Worm (Caenorhabditis elegans) whole organism, L2 larva: ENCODE data around the gene ttr-32.

Experiments
- ama-1 ChIP-seq: fragments of 150-350 bp; optimal IDR thresholded peaks from 2 replicates; lab custom pipeline; 2018; ENCODE audit warnings: inconsistent platforms
- crh-2 ChIP-seq: sonication (generic microtip); optimal IDR thresholded peaks from 2 replicates; lab custom pipeline; 2017; ENCODE audit warnings: missing biosample characterization, missing genetic modification characterization
- egl-27 ChIP-seq: sonication (generic microtip); optimal IDR thresholded peaks from 3 replicates; lab custom pipeline; 2017; ENCODE audit warnings: missing biosample characterization, missing genetic modification reagents, missing genetic modification characterization
- nhr-11 ChIP-seq: fragments of 150-350 bp; optimal IDR thresholded peaks from 2 replicates; lab custom pipeline; 2014; ENCODE audit warnings: missing biosample characterization, missing genetic modification characterization
- nhr-12 ChIP-seq: fragments of 150-350 bp; optimal IDR thresholded peaks from 2 replicates; lab custom pipeline; 2014; ENCODE audit warnings: missing biosample characterization, missing genetic modification characterization
- unc-62 ChIP-seq: fragments of 150-350 bp; optimal IDR thresholded peaks from 2 replicates; lab custom pipeline; 2014; ENCODE audit warnings: missing biosample characterization, missing genetic modification reagents, missing genetic modification characterization
- ztf-11 ChIP-seq: sonication (generic microtip); optimal IDR thresholded peaks from 2 replicates; lab custom pipeline; 2017; ENCODE audit warnings: missing biosample characterization, missing genetic modification characterization

ce11 chrIII:7579324-7579723 lies 13.1 kb downstream of the ttr-32 start, which contains the start of gene mfsd-6:
- TF ChIP-seq nhr-11 (tag; lab: Kevin White, UChicago): no peak
- TF ChIP-seq ztf-11: no peak
- TF ChIP-seq nhr-12 (tag; lab: Kevin White, UChicago): no peak
- TF ChIP-seq unc-62 (GFP tag; lab: Kevin White, UChicago): no peak
- no peak for TF ChIP-seq ama-1 (lab: Kevin White, UChicago)
- TF ChIP-seq crh-2 (tag; lab: Kevin White, UChicago): peak; percentile 6
- TF ChIP-seq egl-27 (tag; lab: Kevin White, UChicago): no peak
